Worm (Caenorhabditis elegans) whole organism, late embryonic: ENCODE results near the gene zip-2.

ENCODE experiments used
- C08G9.2 ChIP-seq: sonication (generic microtip); optimal IDR thresholded peaks from 2 replicates; lab custom pipeline; 2016; ENCODE audit warnings: mild to moderate bottlenecking, missing genetic modification characterization, moderate library complexity, missing compliant biosample characterization
- F13H6.1 ChIP-seq: sonication (generic microtip); optimal IDR thresholded peaks from 2 replicates; lab custom pipeline; 2016; ENCODE audit warnings: missing genetic modification characterization, missing compliant biosample characterization
- K09A11.1 ChIP-seq: sonication (generic microtip); optimal IDR thresholded peaks from 2 replicates; lab custom pipeline; 2017; ENCODE audit warnings: antibody characterized with exemption, mild to moderate bottlenecking, missing genetic modification characterization, missing compliant biosample characterization; ENCODE audit not compliant: insufficient read depth
- ahr-1 ChIP-seq: sonication (generic microtip); optimal IDR thresholded peaks from 2 replicates; lab custom pipeline; 2016; ENCODE audit warnings: missing genetic modification characterization, missing compliant biosample characterization
- ama-1 ChIP-seq: fragments of 150-350 bp; optimal IDR thresholded peaks from 2 replicates; lab custom pipeline; 2014
- ceh-18 ChIP-seq: sonication (generic microtip); optimal IDR thresholded peaks from 2 replicates; lab custom pipeline; 2016; ENCODE audit warnings: missing genetic modification characterization, missing compliant biosample characterization
- ceh-2 ChIP-seq: sonication (generic microtip); optimal IDR thresholded peaks from 2 replicates; lab custom pipeline; 2016; ENCODE audit warnings: missing genotype, missing genetic modification characterization, missing compliant biosample characterization
- ceh-24 ChIP-seq: sonication (generic microtip); optimal IDR thresholded peaks from 2 replicates; lab custom pipeline; 2016; ENCODE audit warnings: mild to moderate bottlenecking, missing genetic modification characterization, missing compliant biosample characterization
- ceh-31 ChIP-seq: sonication (generic microtip); optimal IDR thresholded peaks from 2 replicates; lab custom pipeline; 2016; ENCODE audit warnings: missing genetic modification characterization, missing compliant biosample characterization
- ceh-45 ChIP-seq: fragments of 200-800 bp; sonication (Bioruptor generic); IDR thresholded peaks from 2 replicates; pipeline ENCODE4 v1.3.6; 2022; ENCODE audit warnings: missing genetic modification reagents, missing genetic modification characterization, missing compliant biosample characterization
- ceh-48 ChIP-seq: sonication (generic microtip); optimal IDR thresholded peaks from 2 replicates; lab custom pipeline; 2016; ENCODE audit warnings: missing genetic modification characterization, inconsistent platforms, missing compliant biosample characterization
- ceh-6 ChIP-seq: fragments of 200-800 bp; sonication (Bioruptor generic); optimal IDR thresholded peaks from 2 replicates; lab custom pipeline; 2018; ENCODE audit warnings: mild to moderate bottlenecking, missing genetic modification characterization, missing compliant biosample characterization
- ceh-9 ChIP-seq: sonication (generic microtip); optimal IDR thresholded peaks from 2 replicates; lab custom pipeline; 2016; ENCODE audit warnings: mild to moderate bottlenecking, missing genetic modification characterization, inconsistent platforms, missing compliant biosample characterization
- dve-1 ChIP-seq: sonication (generic microtip); optimal IDR thresholded peaks from 2 replicates; lab custom pipeline; 2017; ENCODE audit warnings: antibody characterized with exemption, mild to moderate bottlenecking, missing genetic modification characterization, missing compliant biosample characterization
- eyg-1 ChIP-seq: sonication (generic microtip); optimal IDR thresholded peaks from 2 replicates; lab custom pipeline; 2016; ENCODE audit warnings: missing genotype, missing genetic modification characterization, missing compliant biosample characterization
- fax-1 ChIP-seq: sonication (generic microtip); optimal IDR thresholded peaks from 2 replicates; lab custom pipeline; 2016; ENCODE audit warnings: missing genotype, missing genetic modification characterization, missing compliant biosample characterization
- fkh-10 ChIP-seq: fragments of 150-350 bp; optimal IDR thresholded peaks from 2 replicates; lab custom pipeline; 2014; ENCODE audit warnings: missing biosample characterization, missing genetic modification reagents, missing genetic modification characterization
- fkh-6 ChIP-seq: sonication (generic microtip); optimal IDR thresholded peaks from 2 replicates; lab custom pipeline; 2016; ENCODE audit warnings: missing genetic modification characterization, missing compliant biosample characterization
- hlh-13 ChIP-seq: fragments of 200-800 bp; sonication (Bioruptor generic); optimal IDR thresholded peaks from 2 replicates; lab custom pipeline; 2018; ENCODE audit warnings: mild to moderate bottlenecking, missing genetic modification characterization, missing compliant biosample characterization
- hlh-15 ChIP-seq: sonication (generic microtip); optimal IDR thresholded peaks from 2 replicates; lab custom pipeline; 2016; ENCODE audit warnings: missing genetic modification characterization, missing compliant biosample characterization
- hlh-6 ChIP-seq: sonication (generic microtip); optimal IDR thresholded peaks from 2 replicates; lab custom pipeline; 2016; ENCODE audit warnings: missing genotype, missing genetic modification characterization, missing compliant biosample characterization
- hlh-8 ChIP-seq: sonication (generic microtip); optimal IDR thresholded peaks from 2 replicates; lab custom pipeline; 2016; ENCODE audit warnings: missing genotype, missing genetic modification characterization, missing compliant biosample characterization
- mec-3 ChIP-seq: sonication (generic microtip); optimal IDR thresholded peaks from 2 replicates; lab custom pipeline; 2016; ENCODE audit warnings: borderline replicate concordance, missing genetic modification characterization, missing compliant biosample characterization
- npax-4 ChIP-seq: sonication (generic microtip); optimal IDR thresholded peaks from 2 replicates; lab custom pipeline; 2016; ENCODE audit warnings: missing genetic modification characterization, missing compliant biosample characterization
- odd-2 ChIP-seq: sonication (generic microtip); optimal IDR thresholded peaks from 2 replicates; lab custom pipeline; 2017; ENCODE audit warnings: antibody characterized with exemption, mild to moderate bottlenecking, missing genetic modification characterization, missing compliant biosample characterization
- pat-9 ChIP-seq: fragments of 200-800 bp; sonication (Bioruptor generic); optimal IDR thresholded peaks from 2 replicates; lab custom pipeline; 2018; ENCODE audit warnings: mild to moderate bottlenecking, missing genetic modification characterization, moderate library complexity, missing compliant biosample characterization
- tbx-7 ChIP-seq: sonication (generic microtip); optimal IDR thresholded peaks from 2 replicates; lab custom pipeline; 2016; ENCODE audit warnings: missing genotype, missing genetic modification characterization, missing compliant biosample characterization
- ttx-3 ChIP-seq: sonication (generic microtip); optimal IDR thresholded peaks from 2 replicates; lab custom pipeline; 2016; ENCODE audit warnings: missing genetic modification reagents, missing genetic modification characterization, missing compliant biosample characterization
- unc-3 ChIP-seq, 2 experiments: fragments of 200-800 bp in 1 of 2; sonication (Bioruptor generic) in 1 of 2; sonication (generic microtip) in 1 of 2; conservative IDR thresholded peaks in 1 of 2; optimal IDR thresholded peaks in 1 of 2; 2 replicates each; pipeline versions ENCODE4 v1.3.6 to Lab custom; 2016 to 2022; ENCODE audit warnings: missing compliant biosample characterization in 2 of 2, missing genetic modification characterization in 2 of 2, missing genetic modification reagents in 1 of 2
- unc-86 ChIP-seq: sonication (generic microtip); optimal IDR thresholded peaks from 2 replicates; lab custom pipeline; 2016; ENCODE audit warnings: missing genetic modification characterization, missing compliant biosample characterization
- zip-5 ChIP-seq: sonication (generic microtip); optimal IDR thresholded peaks from 2 replicates; lab custom pipeline; 2016; ENCODE audit warnings: missing genetic modification characterization, missing compliant biosample characterization
- ztf-16 ChIP-seq: sonication (generic microtip); optimal IDR thresholded peaks from 2 replicates; lab custom pipeline; 2017; ENCODE audit warnings: missing genetic modification characterization, missing compliant biosample characterization

Gene zip-2

ce11 chrIII:794000-794399 is 38.8 kb upstream of the zip-2 start, which contains the start of gene rps-29:
rps-29 (plus strand) TSS chrIII:794300.
- TF ChIP-seq ceh-18 (tag; lab: Kevin White, UChicago): no peak
- no peak for TF ChIP-seq C08G9.2 (tag; lab: Kevin White, UChicago)
- TF ChIP-seq ceh-48 (tag; lab: Kevin White, UChicago): peak; percentile 30
- TF ChIP-seq npax-4 (tag; lab: Kevin White, UChicago): no peak

ce11 chrIII:794984-795596 is 37.7 kb upstream of the zip-2 start, which contains the start of gene trpp-11:
trpp-11 (plus strand) TSS chrIII:795136.
- no peak for TF ChIP-seq hlh-15 (tag; lab: Kevin White, UChicago)
- no peak for TF ChIP-seq ceh-31 (tag; lab: Kevin White, UChicago)
- no peak for TF ChIP-seq hlh-6 (tag; lab: Kevin White, UChicago)

DNA sequence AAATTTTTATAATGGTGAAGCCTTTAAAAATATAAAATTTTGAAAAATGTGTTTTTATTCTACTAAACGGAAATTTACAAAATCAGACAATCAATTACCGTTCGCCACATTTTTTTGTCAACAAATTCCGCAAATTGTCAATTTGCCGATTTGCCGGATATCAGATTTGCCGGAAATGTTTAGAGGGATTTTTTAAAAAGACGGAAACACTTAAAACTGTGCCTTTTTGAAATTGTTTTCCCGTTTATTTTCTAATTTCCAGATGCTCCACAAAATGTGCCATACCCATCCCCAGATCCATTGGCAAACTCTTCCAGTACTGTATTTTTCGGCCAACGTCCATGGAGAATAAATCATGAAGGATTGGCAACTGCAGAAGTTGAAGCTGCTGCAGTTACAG is 35.3 kb upstream of the zip-2 start:
- TF ChIP-seq dve-1 (no peak), ceh-2 (no peak), odd-2 (tag; lab: Kevin White, UChicago) (no peak), K09A11.1 (tag; lab: Kevin White, UChicago) (no peak)
- TF ChIP-seq, all 69 proteins: peak for 0

- TF ChIP-seq ceh-24 (tag; lab: Kevin White, UChicago): no peak
- no peak for TF ChIP-seq zip-5 (tag; lab: Kevin White, UChicago)
- no peak for TF ChIP-seq hlh-13 (GFP tag; lab: Kevin White, UChicago)
- TF ChIP-seq hlh-8 (tag; lab: Kevin White, UChicago): no peak
- no peak for TF ChIP-seq hlh-15 (tag; lab: Kevin White, UChicago)
- no peak for TF ChIP-seq odd-2 (tag; lab: Kevin White, UChicago)
- no peak for TF ChIP-seq ama-1 (lab: Kevin White, UChicago)
- TF ChIP-seq fkh-10 (GFP tag; lab: Kevin White, UChicago): no peak
- no peak for TF ChIP-seq ahr-1 (tag; lab: Kevin White, UChicago)
- no peak for TF ChIP-seq unc-86 (tag; lab: Kevin White, UChicago)
- no peak for TF ChIP-seq mec-3 (tag; lab: Kevin White, UChicago)
- TF ChIP-seq dve-1: no peak
- no peak for TF ChIP-seq hlh-6 (tag; lab: Kevin White, UChicago)
- TF ChIP-seq tbx-7 (tag; lab: Kevin White, UChicago): no peak
- no peak for TF ChIP-seq ceh-2
- no peak for TF ChIP-seq ttx-3 (tag; lab: Kevin White, UChicago)
- no peak for TF ChIP-seq F13H6.1 (tag; lab: Kevin White, UChicago)
Observed at ce11 chrIII:802041-802440, 30.7 kb upstream of the zip-2 start.

DNA sequence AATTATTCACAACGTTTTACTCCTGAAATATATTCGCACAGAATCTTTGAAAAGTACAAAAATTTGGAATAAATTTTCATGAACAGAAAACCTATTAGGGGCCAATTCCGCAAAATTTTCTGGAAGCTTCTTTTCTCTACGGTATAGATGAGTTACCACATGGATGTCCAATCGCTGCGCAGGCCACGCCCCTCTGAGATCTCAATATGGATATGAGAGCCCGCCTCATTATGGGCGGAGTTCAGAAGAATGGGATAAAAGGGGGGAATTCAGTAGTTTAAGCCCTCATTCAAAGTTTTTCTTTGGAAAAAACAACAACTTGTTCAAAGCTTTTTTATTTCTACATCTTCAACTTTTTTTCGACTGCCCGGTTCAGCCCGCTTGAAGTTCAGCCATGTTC is 21.2 kb upstream of the zip-2 start, which contains the start of gene daf-7:
Gene daf-7 (plus strand): TSS at position 301 of the 400 bp plus-strand sequence.
- TF ChIP-seq eyg-1 (tag; lab: Kevin White, UChicago): no peak
- TF ChIP-seq unc-3 (GFP tag; conservative IDR thresholded peaks at IDR 0.05; lab: Robert Waterston, UW): no peak
- no peak for TF ChIP-seq unc-3 (tag; optimal IDR thresholded peaks at IDR 0.05; lab: Kevin White, UChicago)
- TF ChIP-seq ceh-45 (GFP tag; lab: Robert Waterston, UW): no peak
- TF ChIP-seq ceh-2: no peak
- TF ChIP-seq K09A11.1 (tag; lab: Kevin White, UChicago): no peak
- no peak for TF ChIP-seq fax-1 (tag; lab: Kevin White, UChicago)
- TF ChIP-seq mec-3 (tag; lab: Kevin White, UChicago): no peak
- TF ChIP-seq fkh-6 (tag; lab: Kevin White, UChicago): no peak
- no peak for TF ChIP-seq ceh-9 (tag; lab: Kevin White, UChicago)
- no peak for TF ChIP-seq ztf-16
- TF ChIP-seq ceh-6 (GFP tag; lab: Kevin White, UChicago): no peak
- TF ChIP-seq pat-9 (tag; lab: Kevin White, UChicago): no peak
